Fruit fly (Drosophila melanogaster): Measurements from ENCODE around the gene uif.

- no peak for TF ChIP-seq CG32121 (GFP tag; IDR thresholded peaks at IDR 0.05)
- TF ChIP-seq CG13204 (GFP tag; optimal IDR thresholded peaks at IDR 0.05), result no peak
- TF ChIP-seq CG10348 (GFP tag; IDR thresholded peaks at IDR 0.05), result no peak
Observed at dm6 chr2L:6960165-6960564, 50.0 kb downstream of the uif start, which contains the start of the genes Atac1 and Hmgcl.

All from whole organism, pupa.